Fruit fly (Drosophila melanogaster) whole organism, embryonic: ENCODE results near the gene Spec2.
A peak's percentile ranks its signal among the peaks of the same experiment; 100 is the strongest.

Source experiments
- Asciz ChIP-seq: fragments of 200-800 bp; sonication (Bioruptor generic); optimal IDR thresholded peaks from 2 replicates; lab custom pipeline; 2017; ENCODE audit warnings: missing biosample characterization, mild to moderate bottlenecking, missing genetic modification characterization, missing genetic modification reagents
- CG10274 ChIP-seq: fragments of 200-800 bp; sonication (Bioruptor generic); optimal IDR thresholded peaks from 3 replicates; lab custom pipeline; 2017; ENCODE audit warnings: missing biosample characterization, mild to moderate bottlenecking, missing genetic modification characterization
- CG1233 ChIP-seq: fragments of 200-800 bp; sonication (Bioruptor generic); optimal IDR thresholded peaks from 4 replicates; lab custom pipeline; 2018; ENCODE audit warnings: missing biosample characterization, mild to moderate bottlenecking, missing genetic modification characterization
- CG15479 ChIP-seq: fragments of 200-800 bp; sonication (Bioruptor generic); optimal IDR thresholded peaks from 3 replicates; lab custom pipeline; 2019; ENCODE audit warnings: missing biosample characterization, mild to moderate bottlenecking, missing genetic modification characterization, moderate library complexity
- CG15601 ChIP-seq: fragments of 200-800 bp; sonication (Bioruptor generic); optimal IDR thresholded peaks from 3 replicates; lab custom pipeline; 2019; ENCODE audit warnings: missing biosample characterization, mild to moderate bottlenecking, missing genetic modification characterization, moderate library complexity
- CG17186 ChIP-seq: fragments of 200-800 bp; sonication (Bioruptor generic); optimal IDR thresholded peaks from 3 replicates; lab custom pipeline; 2017; ENCODE audit warnings: missing biosample characterization, missing genetic modification reagents, missing genetic modification characterization
- CG17829 ChIP-seq: fragments of 200-800 bp; optimal IDR thresholded peaks from 2 replicates; lab custom pipeline; 2019; ENCODE audit warnings: missing biosample characterization, mild to moderate bottlenecking, missing genetic modification characterization, moderate library complexity
- CG18011 ChIP-seq: fragments of 200-800 bp; sonication (Bioruptor generic); optimal IDR thresholded peaks from 2 replicates; lab custom pipeline; 2017; ENCODE audit warnings: missing biosample characterization, missing genetic modification characterization, mild to moderate bottlenecking, moderate library complexity, missing genotype
- CG18262 ChIP-seq: fragments of 200-800 bp; optimal IDR thresholded peaks from 3 replicates; lab custom pipeline; 2019; ENCODE audit warnings: missing biosample characterization, mild to moderate bottlenecking, missing genetic modification characterization, moderate library complexity
- CG18619 ChIP-seq: fragments of 200-800 bp; sonication (Bioruptor generic); optimal IDR thresholded peaks from 3 replicates; lab custom pipeline; 2017; ENCODE audit warnings: missing biosample characterization, mild to moderate bottlenecking, missing genetic modification characterization
- CG34376 ChIP-seq: fragments of 200-800 bp; sonication (Bioruptor generic); optimal IDR thresholded peaks from 2 replicates; lab custom pipeline; 2018; ENCODE audit warnings: missing biosample characterization, mild to moderate bottlenecking, missing genetic modification characterization
- CG4730 ChIP-seq: fragments of 200-800 bp; sonication (Bioruptor generic); IDR thresholded peaks from 2 replicates; pipeline ENCODE4 v1.3.6; 2022; ENCODE audit warnings: missing biosample characterization, missing genetic modification characterization
- CG7745 ChIP-seq: fragments of 200-800 bp; sonication (Bioruptor generic); optimal IDR thresholded peaks from 2 replicates; lab custom pipeline; 2018; ENCODE audit warnings: missing biosample characterization, mild to moderate bottlenecking, missing genetic modification characterization, moderate library complexity
- CHES-1-like ChIP-seq: fragments of 200-800 bp; sonication (Bioruptor generic); optimal IDR thresholded peaks from 2 replicates; lab custom pipeline; 2016; ENCODE audit warnings: missing biosample characterization, missing genetic modification characterization
- Chrac-16 ChIP-seq: fragments of 200-800 bp; sonication (Bioruptor generic); optimal IDR thresholded peaks from 3 replicates; lab custom pipeline; 2016; ENCODE audit warnings: missing biosample characterization, missing genetic modification characterization
- HLHmδ ChIP-seq: fragments of 200-800 bp; sonication (Bioruptor generic); optimal IDR thresholded peaks from 2 replicates; lab custom pipeline; 2018; ENCODE audit warnings: missing biosample characterization, mild to moderate bottlenecking, missing genetic modification characterization, moderate library complexity
- Hey ChIP-seq: fragments of 200-800 bp; sonication (Bioruptor generic); optimal IDR thresholded peaks from 3 replicates; lab custom pipeline; 2018; ENCODE audit warnings: missing biosample characterization, mild to moderate bottlenecking, missing genetic modification characterization
- HmgZ ChIP-seq: fragments of 200-800 bp; sonication (Bioruptor generic); optimal IDR thresholded peaks from 2 replicates; lab custom pipeline; 2018; ENCODE audit warnings: missing biosample characterization, mild to moderate bottlenecking, missing genetic modification characterization
- MESR4 ChIP-seq: fragments of 200-800 bp; sonication (Bioruptor generic); optimal IDR thresholded peaks from 2 replicates; lab custom pipeline; 2018; ENCODE audit warnings: missing biosample characterization, mild to moderate bottlenecking, missing genetic modification characterization, moderate library complexity
- Med ChIP-seq: fragments of 200-800 bp; sonication (Bioruptor generic); peaks from one replicate; lab custom pipeline; 2016; ENCODE audit warnings: missing biosample characterization, missing genetic modification characterization, mild to moderate bottlenecking, inconsistent platforms, moderate library complexity
- Myb ChIP-seq: fragments of 200-800 bp; sonication (Bioruptor generic); optimal IDR thresholded peaks from 2 replicates; lab custom pipeline; 2016; ENCODE audit warnings: missing biosample characterization, missing genetic modification characterization
- Nf-YB ChIP-seq: fragments of 200-800 bp; sonication (Bioruptor generic); optimal IDR thresholded peaks from 3 replicates; lab custom pipeline; 2019; ENCODE audit warnings: missing biosample characterization, mild to moderate bottlenecking, missing genetic modification characterization, moderate library complexity
- Nf-YC ChIP-seq: fragments of 200-800 bp; optimal IDR thresholded peaks from 3 replicates; lab custom pipeline; 2019; ENCODE audit warnings: missing biosample characterization, mild to moderate bottlenecking, missing genetic modification characterization, moderate library complexity
- PHDP ChIP-seq: fragments of 200-800 bp; sonication (Bioruptor generic); optimal IDR thresholded peaks from 3 replicates; lab custom pipeline; 2018; ENCODE audit warnings: missing biosample characterization, mild to moderate bottlenecking, missing genetic modification characterization, moderate library complexity
- Stat92E ChIP-seq, 3 experiments: fragments of >200 bp in 2 of 3; fragments of 200-800 bp in 1 of 3; sonication (Bioruptor generic) in 1 of 3; optimal IDR thresholded peaks; 2 replicates each; lab custom pipeline; 2017 to 2019; ENCODE audit warnings: missing biosample characterization in 3 of 3, missing genetic modification characterization in 3 of 3, mild to moderate bottlenecking in 1 of 3, moderate library complexity in 1 of 3
- Trl ChIP-seq, 3 experiments: fragments of >200 bp in 2 of 3; fragments of 200-800 bp in 1 of 3; sonication (Bioruptor generic) in 1 of 3; optimal IDR thresholded peaks; 2 replicates in 1 of 3; 3 replicates in 2 of 3; lab custom pipeline; 2016 to 2017; ENCODE audit warnings: missing biosample characterization in 1 of 3, missing genetic modification characterization in 1 of 3
- Xrp1 ChIP-seq: fragments of 200-800 bp; sonication (Bioruptor generic); IDR thresholded peaks from 2 replicates; pipeline ENCODE4 v1.3.6; 2022; ENCODE audit warnings: missing biosample characterization, missing genetic modification characterization
- bowl ChIP-seq: fragments of 200-800 bp; sonication (Bioruptor generic); IDR thresholded peaks from 2 replicates; pipeline ENCODE4 v1.3.6; 2022; ENCODE audit warnings: missing biosample characterization, missing genetic modification characterization
- caup ChIP-seq: fragments of 200-800 bp; sonication (Bioruptor generic); optimal IDR thresholded peaks from 3 replicates; lab custom pipeline; 2017; ENCODE audit warnings: missing biosample characterization, mild to moderate bottlenecking, missing genetic modification characterization, moderate library complexity; ENCODE audit not compliant: severe bottlenecking
- cg ChIP-seq: fragments of 200-800 bp; sonication (Bioruptor generic); optimal IDR thresholded peaks from 3 replicates; lab custom pipeline; 2019; ENCODE audit warnings: missing biosample characterization, mild to moderate bottlenecking, missing genetic modification characterization, moderate library complexity
- corto ChIP-seq: fragments of 200-800 bp; sonication (Bioruptor generic); optimal IDR thresholded peaks from 2 replicates; lab custom pipeline; 2016; ENCODE audit warnings: missing biosample characterization, mild to moderate bottlenecking, missing genetic modification characterization, moderate library complexity
- cwo ChIP-seq: fragments of 200-800 bp; sonication (Bioruptor generic); optimal IDR thresholded peaks from 3 replicates; lab custom pipeline; 2017; ENCODE audit warnings: missing biosample characterization, missing genetic modification characterization, mild to moderate bottlenecking, moderate library complexity, missing genetic modification reagents
- en ChIP-seq: fragments of 200-800 bp; sonication (Bioruptor generic); optimal IDR thresholded peaks from 2 replicates; lab custom pipeline; 2016; ENCODE audit warnings: missing biosample characterization, missing genetic modification characterization
- gro ChIP-seq: fragments of 200-800 bp; sonication (Bioruptor generic); optimal IDR thresholded peaks from 2 replicates; lab custom pipeline; 2016; ENCODE audit warnings: missing biosample characterization, missing genetic modification characterization
- kay ChIP-seq: fragments of 200-800 bp; sonication (Bioruptor generic); optimal IDR thresholded peaks from 2 replicates; lab custom pipeline; 2016; ENCODE audit warnings: missing biosample characterization, missing genetic modification characterization
- klu ChIP-seq: fragments of 200-800 bp; sonication (Bioruptor generic); IDR thresholded peaks from 2 replicates; pipeline ENCODE4 v1.3.6; 2022; ENCODE audit warnings: missing biosample characterization, missing genetic modification characterization
- kni ChIP-seq: fragments of 200-800 bp; sonication (Bioruptor generic); optimal IDR thresholded peaks from 3 replicates; lab custom pipeline; 2017; ENCODE audit warnings: mild to moderate bottlenecking, missing biosample characterization, missing genetic modification reagents, missing genetic modification characterization
- odd ChIP-seq: fragments of 200-800 bp; sonication (Bioruptor generic); optimal IDR thresholded peaks from 2 replicates; lab custom pipeline; 2017; ENCODE audit warnings: missing biosample characterization, mild to moderate bottlenecking, missing genetic modification characterization
- pb ChIP-seq: fragments of 200-800 bp; sonication (Bioruptor generic); optimal IDR thresholded peaks from 3 replicates; lab custom pipeline; 2016; ENCODE audit warnings: missing biosample characterization, missing genetic modification characterization
- phol ChIP-seq: fragments of 200-800 bp; sonication (Bioruptor generic); optimal IDR thresholded peaks from 3 replicates; lab custom pipeline; 2018; ENCODE audit warnings: missing biosample characterization, mild to moderate bottlenecking, missing genetic modification characterization, moderate library complexity
- pros ChIP-seq: fragments of 200-800 bp; sonication (Bioruptor generic); optimal IDR thresholded peaks from 3 replicates; lab custom pipeline; 2019; ENCODE audit warnings: missing biosample characterization, mild to moderate bottlenecking, missing genetic modification characterization, moderate library complexity
- rib ChIP-seq: fragments of 200-800 bp; sonication (Bioruptor generic); IDR thresholded peaks from 2 replicates; pipeline ENCODE4 v1.3.6; 2022; ENCODE audit warnings: missing biosample characterization, missing genetic modification characterization
- seq ChIP-seq: fragments of 200-800 bp; sonication (Bioruptor generic); IDR thresholded peaks from 2 replicates; pipeline ENCODE4 v1.3.6; 2022; ENCODE audit warnings: missing biosample characterization, missing genetic modification characterization
- sug ChIP-seq: fragments of 200-800 bp; optimal IDR thresholded peaks from 2 replicates; lab custom pipeline; 2019; ENCODE audit warnings: missing biosample characterization, mild to moderate bottlenecking, missing genetic modification characterization, moderate library complexity
- tap ChIP-seq: fragments of 200-800 bp; optimal IDR thresholded peaks from 3 replicates; lab custom pipeline; 2019; ENCODE audit warnings: missing biosample characterization, mild to moderate bottlenecking, missing genetic modification characterization, moderate library complexity
- twi ChIP-seq: fragments of 200-800 bp; optimal IDR thresholded peaks from 2 replicates; lab custom pipeline; 2019; ENCODE audit warnings: missing biosample characterization, mild to moderate bottlenecking, missing genetic modification characterization, moderate library complexity
- wek ChIP-seq: fragments of 200-800 bp; sonication (Bioruptor generic); optimal IDR thresholded peaks from 3 replicates; lab custom pipeline; 2018; ENCODE audit warnings: missing biosample characterization, mild to moderate bottlenecking, missing genetic modification characterization, moderate library complexity
- yki ChIP-seq: fragments of >200 bp; optimal IDR thresholded peaks from 3 replicates; lab custom pipeline; 2018

The Spec2 gene

DNA sequence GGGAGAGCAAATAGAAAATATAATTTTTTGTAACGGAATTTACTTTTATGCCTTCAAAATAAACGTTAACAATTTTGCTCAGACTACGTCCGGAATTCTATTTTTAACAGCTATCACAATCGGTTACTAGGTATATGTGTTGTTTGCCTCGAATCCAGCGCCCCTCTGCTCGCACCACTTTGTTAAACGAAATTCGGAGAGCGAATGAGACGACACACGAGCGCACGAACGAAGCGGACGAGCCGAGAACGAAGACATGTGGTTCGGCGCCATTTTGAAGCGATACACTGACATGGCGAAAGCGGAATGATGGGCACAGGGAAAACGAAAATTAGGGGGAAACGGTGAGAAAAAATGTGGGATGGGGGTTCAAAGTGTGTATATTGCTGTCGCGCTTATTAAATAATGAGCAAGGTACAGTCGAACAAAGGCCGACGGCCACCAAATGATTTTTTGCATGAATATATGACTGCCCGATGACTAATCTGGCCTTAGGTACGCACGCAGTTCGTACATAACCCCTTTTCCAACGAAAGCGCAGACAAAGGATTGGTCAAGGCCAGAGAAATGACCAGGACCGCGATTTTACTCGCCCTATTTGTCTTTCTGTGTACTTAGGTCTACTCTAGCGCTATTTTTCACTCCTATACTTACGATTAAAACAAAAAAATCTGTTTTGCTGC lies 23.4 kb downstream of the Spec2 start:
- TF ChIP-seq HLHmδ (GFP tag; lab: Kevin White, UChicago) (peak; percentile 89), twi (tag; lab: Kevin White, UChicago) (peak; percentile 42), yki (no peak), pros (GFP tag; lab: Kevin White, UChicago) (peak; percentile 87), Trl (optimal IDR thresholded peaks at IDR 0.05; lab: Kevin White, UChicago) (peak in 1 of 2 experiments; percentile 85), Trl (GFP tag; optimal IDR thresholded peaks at IDR 0.05; lab: Kevin White, UChicago) (peak; percentile 6), HmgZ (tag; lab: Kevin White, UChicago) (peak; percentile 32), bowl (GFP tag; lab: Robert Waterston, UW) (no peak), CG34376 (GFP tag; lab: Kevin White, UChicago) (peak; percentile 84), cwo (GFP tag; lab: Kevin White, UChicago) (peak; percentile 48), Nf-YC (peak; percentile 53), Asciz (no peak), CG7745 (tag; lab: Kevin White, UChicago) (peak; percentile 20), pb (GFP tag; lab: Kevin White, UChicago) (peak; percentile 5), CG17829 (peak; percentile 63), phol (peak; percentile 99), PHDP (tag; lab: Kevin White, UChicago) (peak; percentile 13), seq (GFP tag; lab: Robert Waterston, UW) (no peak), Stat92E (GFP tag; optimal IDR thresholded peaks at IDR 0.05; lab: Kevin White, UChicago) (peak in 1 of 3 experiments; percentile 17), kay (GFP tag; lab: Kevin White, UChicago) (peak; percentile 37), tap (tag; lab: Kevin White, UChicago) (no peak), Hey (no peak), CG18262 (tag; lab: Kevin White, UChicago) (no peak), rib (no peak), Med (GFP tag; lab: Kevin White, UChicago) (peak; percentile 84), gro (peak; percentile 49), CG18011 (GFP tag; lab: Kevin White, UChicago) (no peak), Nf-YB (peak; percentile 1), wek (GFP tag; lab: Kevin White, UChicago) (peak; percentile 58), CG18619 (GFP tag; lab: Kevin White, UChicago) (no peak), odd (GFP tag; lab: Kevin White, UChicago) (peak; percentile 21), CG15601 (tag; lab: Kevin White, UChicago) (no peak), sug (tag; lab: Kevin White, UChicago) (peak; percentile 70), MESR4 (GFP tag; lab: Kevin White, UChicago) (peak; percentile 95), CG10274 (GFP tag; lab: Kevin White, UChicago) (no peak), Chrac-16 (GFP tag; lab: Kevin White, UChicago) (no peak), corto (GFP tag; lab: Kevin White, UChicago) (peak; percentile 55), CG1233 (no peak), CG15479 (peak; percentile 7), caup (GFP tag; lab: Kevin White, UChicago) (peak; percentile 39), CG17186 (GFP tag; lab: Kevin White, UChicago) (no peak), Xrp1 (GFP tag; lab: Robert Waterston, UW) (no peak), CG4730 (GFP tag; lab: Robert Waterston, UW) (no peak), en (no peak), CHES-1-like (GFP tag; lab: Kevin White, UChicago) (peak; percentile 1), klu (GFP tag; lab: Robert Waterston, UW) (no peak), cg (GFP tag; lab: Kevin White, UChicago) (peak; percentile 47), kni (GFP tag; lab: Kevin White, UChicago) (peak; percentile 76), Myb (GFP tag; lab: Kevin White, UChicago) (no peak)
